Worm (Caenorhabditis elegans) whole organism, mixed stage, embryonic: ENCODE measurements around the gene clec-198.

Experiments
- bed-3 ChIP-seq: fragments of 200-800 bp; sonication (Bioruptor generic); optimal IDR thresholded peaks from 3 replicates; lab custom pipeline; 2018; ENCODE audit warnings: mild to moderate bottlenecking, missing genetic modification characterization, moderate library complexity, missing compliant biosample characterization
- blmp-1 ChIP-seq: fragments of 150-350 bp; optimal IDR thresholded peaks from 2 replicates; lab custom pipeline; 2014; ENCODE audit warnings: missing biosample characterization, missing genetic modification characterization
- ceh-39 ChIP-seq: fragments of 150-350 bp; optimal IDR thresholded peaks from 2 replicates; lab custom pipeline; 2014; ENCODE audit warnings: missing biosample characterization, missing genetic modification characterization
- ceh-83 ChIP-seq: fragments of 200-800 bp; sonication (Bioruptor generic); optimal IDR thresholded peaks from 2 replicates; lab custom pipeline; 2018; ENCODE audit warnings: mild to moderate bottlenecking, missing genetic modification characterization, missing compliant biosample characterization
- ces-1 ChIP-seq: fragments of 150-350 bp; optimal IDR thresholded peaks from 2 replicates; lab custom pipeline; 2014; ENCODE audit warnings: missing biosample characterization, missing genetic modification reagents, missing genetic modification characterization
- drap-1 ChIP-seq: fragments of 200-800 bp; sonication (Bioruptor generic); optimal IDR thresholded peaks from 3 replicates; lab custom pipeline; 2018; ENCODE audit warnings: mild to moderate bottlenecking, missing genetic modification characterization, missing compliant biosample characterization
- elt-1 ChIP-seq: sonication (generic microtip); optimal IDR thresholded peaks from 2 replicates; lab custom pipeline; 2017; ENCODE audit warnings: missing genetic modification characterization, mild to moderate bottlenecking, missing compliant biosample characterization, antibody characterized with exemption, moderate library complexity, borderline replicate concordance; ENCODE audit not compliant: insufficient read depth
- elt-3 ChIP-seq: fragments of 150-350 bp; optimal IDR thresholded peaks from 2 replicates; lab custom pipeline; 2014; ENCODE audit warnings: missing biosample characterization, missing genetic modification characterization
- flh-1 ChIP-seq: fragments of 200-800 bp; sonication (Bioruptor generic); optimal IDR thresholded peaks from 2 replicates; lab custom pipeline; 2018; ENCODE audit warnings: mild to moderate bottlenecking, missing genetic modification characterization, moderate library complexity, missing compliant biosample characterization
- ham-2 ChIP-seq: fragments of 200-800 bp; sonication (Bioruptor generic); optimal IDR thresholded peaks from 2 replicates; lab custom pipeline; 2018; ENCODE audit warnings: mild to moderate bottlenecking, missing genetic modification characterization, missing compliant biosample characterization
- hlh-1 ChIP-seq: fragments of 150-350 bp; optimal IDR thresholded peaks from 2 replicates; lab custom pipeline; 2014; ENCODE audit warnings: missing biosample characterization, missing genetic modification reagents, missing genetic modification characterization
- lin-13 ChIP-seq: fragments of 150-350 bp; optimal IDR thresholded peaks from 2 replicates; lab custom pipeline; 2014; ENCODE audit warnings: missing biosample characterization, missing genetic modification characterization
- lin-32 ChIP-seq: fragments of 200-800 bp; sonication (Bioruptor generic); optimal IDR thresholded peaks from 2 replicates; lab custom pipeline; 2018; ENCODE audit warnings: mild to moderate bottlenecking, missing genetic modification characterization, missing compliant biosample characterization
- lsy-2 ChIP-seq: fragments of 150-350 bp; optimal IDR thresholded peaks from 2 replicates; lab custom pipeline; 2014; ENCODE audit warnings: missing biosample characterization, missing genetic modification characterization
- mab-5 ChIP-seq: fragments of 150-350 bp; optimal IDR thresholded peaks from 2 replicates; lab custom pipeline; 2014; ENCODE audit warnings: missing biosample characterization, missing genetic modification characterization
- mep-1 ChIP-seq: fragments of 150-350 bp; optimal IDR thresholded peaks from 2 replicates; lab custom pipeline; 2017; ENCODE audit warnings: missing biosample characterization, missing genetic modification reagents, missing genetic modification characterization, inconsistent platforms
- mls-2 ChIP-seq: sonication (generic microtip); optimal IDR thresholded peaks from 2 replicates; lab custom pipeline; 2016; ENCODE audit warnings: mild to moderate bottlenecking, missing genetic modification characterization, moderate library complexity, missing compliant biosample characterization
- nhr-237 ChIP-seq: fragments of 150-350 bp; optimal IDR thresholded peaks from 2 replicates; lab custom pipeline; 2014; ENCODE audit warnings: missing biosample characterization, missing genetic modification characterization
- nhr-28 ChIP-seq: fragments of 150-350 bp; optimal IDR thresholded peaks from 2 replicates; lab custom pipeline; 2014; ENCODE audit warnings: missing biosample characterization, missing genetic modification characterization
- nhr-76 ChIP-seq: sonication (generic microtip); optimal IDR thresholded peaks from 2 replicates; lab custom pipeline; 2017; ENCODE audit warnings: missing biosample characterization, missing genetic modification characterization
- pha-4 ChIP-seq: fragments of 150-350 bp; optimal IDR thresholded peaks from 2 replicates; lab custom pipeline; 2018; ENCODE audit warnings: missing biosample characterization, missing genetic modification reagents, missing genetic modification characterization
- sem-2 ChIP-seq: fragments of 200-800 bp; sonication (Bioruptor generic); optimal IDR thresholded peaks from 2 replicates; lab custom pipeline; 2018; ENCODE audit warnings: mild to moderate bottlenecking, missing genetic modification characterization, missing compliant biosample characterization
- snpc-4 ChIP-seq: fragments of 150-350 bp; optimal IDR thresholded peaks from 2 replicates; lab custom pipeline; 2014; ENCODE audit warnings: missing biosample characterization, missing genetic modification characterization
- sptf-1 ChIP-seq: sonication (generic microtip); optimal IDR thresholded peaks from 2 replicates; lab custom pipeline; 2017; ENCODE audit warnings: mild to moderate bottlenecking, missing genetic modification characterization, moderate library complexity, missing compliant biosample characterization
- tbx-8 ChIP-seq: fragments of 200-800 bp; sonication (Bioruptor generic); optimal IDR thresholded peaks from 2 replicates; lab custom pipeline; 2018; ENCODE audit warnings: mild to moderate bottlenecking, missing genetic modification characterization, moderate library complexity, missing compliant biosample characterization
- unc-120 ChIP-seq: sonication (generic microtip); optimal IDR thresholded peaks from 2 replicates; lab custom pipeline; 2017; ENCODE audit warnings: missing genetic modification characterization, missing compliant biosample characterization; ENCODE audit not compliant: poor library complexity, severe bottlenecking
- unc-39 ChIP-seq: fragments of 150-350 bp; optimal IDR thresholded peaks from 2 replicates; lab custom pipeline; 2014; ENCODE audit warnings: missing biosample characterization, missing genetic modification characterization
- unc-62 ChIP-seq: fragments of 150-350 bp; optimal IDR thresholded peaks from 2 replicates; lab custom pipeline; 2014; ENCODE audit warnings: missing biosample characterization, missing genetic modification reagents, missing genetic modification characterization
- zip-8 ChIP-seq: fragments of 150-350 bp; optimal IDR thresholded peaks from 2 replicates; lab custom pipeline; 2014; ENCODE audit warnings: missing biosample characterization, missing genetic modification characterization

The clec-198 gene

DNA sequence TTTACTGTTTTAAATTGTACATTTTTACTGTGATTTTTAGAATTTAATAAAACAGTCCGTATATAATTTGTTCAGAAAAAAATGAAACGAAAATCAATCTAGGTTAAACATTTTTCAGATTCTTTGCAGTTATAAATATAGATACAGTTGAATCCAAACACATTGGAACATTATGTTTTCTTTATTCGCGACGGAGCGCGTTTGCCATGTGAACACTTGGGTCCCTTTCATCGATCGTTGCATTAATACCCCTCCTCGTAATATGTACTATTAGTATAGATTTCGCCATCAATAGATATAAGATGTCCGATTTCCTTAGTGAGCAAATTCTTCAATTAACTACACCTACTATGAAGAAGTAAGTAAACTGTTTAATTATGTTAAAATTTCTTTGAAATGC, 11.9 kb upstream of the clec-198 start, which contains the start of gene C49C3.8:
Gene C49C3.8, plus strand, starts transcription at position 173 of the 400 bp plus-strand sequence.
- no peak for TF ChIP-seq ceh-83 (GFP tag; lab: Kevin White, UChicago)
- no peak for TF ChIP-seq mep-1 (tag; lab: Kevin White, UChicago)
- peak; percentile 53 for TF ChIP-seq hlh-1 (tag; lab: Kevin White, UChicago)
- TF ChIP-seq lin-32 (GFP tag; lab: Kevin White, UChicago): no peak
- TF ChIP-seq ceh-39 (tag; lab: Kevin White, UChicago): peak; percentile 59
- TF ChIP-seq unc-39 (tag; lab: Kevin White, UChicago): no peak
- TF ChIP-seq elt-1 (tag; lab: Kevin White, UChicago): no peak
- no peak for TF ChIP-seq sptf-1 (tag; lab: Kevin White, UChicago)
- TF ChIP-seq nhr-76 (tag; lab: Kevin White, UChicago): no peak
- TF ChIP-seq sem-2 (GFP tag; lab: Kevin White, UChicago): no peak
- TF ChIP-seq elt-3 (tag; lab: Kevin White, UChicago): no peak
- no peak for TF ChIP-seq lsy-2 (tag; lab: Kevin White, UChicago)
- TF ChIP-seq snpc-4 (tag; lab: Kevin White, UChicago): no peak
- TF ChIP-seq ces-1 (GFP tag; lab: Kevin White, UChicago): peak; percentile 43
- no peak for TF ChIP-seq ham-2 (GFP tag; lab: Kevin White, UChicago)
- no peak for TF ChIP-seq tbx-8
- no peak for TF ChIP-seq pha-4 (tag; lab: Kevin White, UChicago)

DNA sequence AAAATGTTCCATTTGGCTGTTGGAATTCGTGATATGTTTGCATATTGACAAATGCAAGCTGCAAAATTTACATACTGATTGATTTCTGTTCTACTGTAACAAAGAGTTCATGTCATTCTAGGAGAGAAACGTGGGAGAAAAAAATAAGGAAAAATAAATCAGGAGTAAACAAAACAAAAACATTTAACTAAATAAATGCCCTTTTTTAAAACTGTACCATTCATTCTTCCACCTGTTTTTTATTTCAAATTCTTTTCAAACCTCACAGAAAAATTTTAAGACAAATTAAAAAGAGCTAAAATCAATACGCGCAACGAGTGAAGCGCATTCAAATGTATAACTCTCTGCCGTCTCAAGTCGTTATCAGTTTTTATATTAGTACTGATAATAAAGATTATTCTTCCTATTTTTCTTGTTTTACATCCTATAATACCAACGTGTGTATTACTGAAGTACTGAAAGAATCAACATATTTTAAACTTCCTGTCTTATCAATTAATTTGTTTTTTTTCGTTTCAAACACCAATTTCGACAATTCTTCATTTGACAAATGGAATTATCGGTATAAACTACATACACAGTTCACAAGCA, 8.0 kb upstream of the clec-198 start, which contains the start of gene C49C3.10:
Gene C49C3.10, minus strand, starts transcription at position 51 of the 591 bp plus-strand sequence.
- TF ChIP-seq unc-62 (GFP tag; lab: Kevin White, UChicago) (no peak), snpc-4 (tag; lab: Kevin White, UChicago) (no peak), elt-3 (tag; lab: Kevin White, UChicago) (no peak), flh-1 (GFP tag; lab: Kevin White, UChicago) (no peak), blmp-1 (tag; lab: Kevin White, UChicago) (no peak), nhr-28 (tag; lab: Kevin White, UChicago) (no peak), nhr-237 (no peak), elt-1 (tag; lab: Kevin White, UChicago) (no peak), mab-5 (tag; lab: Kevin White, UChicago) (no peak), mls-2 (no peak), hlh-1 (tag; lab: Kevin White, UChicago) (no peak), unc-120 (tag; lab: Kevin White, UChicago) (no peak), bed-3 (GFP tag; lab: Kevin White, UChicago) (no peak)

DNA sequence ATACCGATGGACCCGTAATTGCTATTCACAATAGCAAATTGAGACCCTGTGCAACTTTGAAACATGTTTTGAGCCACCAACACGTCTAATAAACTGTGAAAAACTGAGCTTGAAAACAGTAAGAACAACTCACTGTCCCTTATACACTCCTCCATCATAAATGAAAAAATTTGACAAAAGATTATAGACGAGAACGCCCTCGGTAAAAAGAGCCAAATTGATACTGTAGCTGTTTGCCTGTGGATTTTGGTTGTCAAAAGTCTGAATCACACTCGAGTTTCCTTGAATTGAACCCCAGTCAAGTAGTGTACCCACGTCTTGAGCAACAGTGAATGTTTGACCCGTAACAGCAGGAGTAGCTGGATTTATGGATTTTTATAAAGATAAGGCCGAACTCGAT, 5.9 kb upstream of the clec-198 start:
- TF ChIP-seq pha-4 (tag; lab: Kevin White, UChicago) (no peak), zip-8 (tag; lab: Kevin White, UChicago) (no peak), snpc-4 (tag; lab: Kevin White, UChicago) (no peak), mls-2 (no peak), unc-62 (GFP tag; lab: Kevin White, UChicago) (no peak), tbx-8 (no peak), unc-120 (tag; lab: Kevin White, UChicago) (no peak), nhr-76 (tag; lab: Kevin White, UChicago) (no peak), drap-1 (GFP tag; lab: Kevin White, UChicago) (no peak)

DNA sequence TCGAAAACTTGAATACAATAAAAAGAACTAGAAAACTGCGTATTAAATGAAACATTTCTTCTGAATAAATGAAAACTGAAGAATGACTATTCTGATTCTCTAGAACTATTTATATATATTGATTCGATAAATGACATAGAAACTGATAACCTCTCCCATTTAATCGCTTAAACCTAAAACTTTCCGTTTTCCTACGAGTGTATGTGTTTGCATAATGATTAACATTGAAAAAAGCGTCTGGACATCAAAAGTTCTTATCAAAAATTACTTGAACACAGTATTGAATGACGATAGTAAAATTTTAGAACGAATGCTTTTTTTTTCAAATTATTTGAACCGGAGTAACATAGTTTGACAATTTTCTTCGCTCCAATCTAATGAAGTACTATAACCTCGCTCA, 4.8 kb upstream of the clec-198 start, which contains the start of gene C49C3.9:
Gene C49C3.9, minus strand, starts transcription at position 136 of the 400 bp plus-strand sequence.
- TF ChIP-seq sem-2 (GFP tag; lab: Kevin White, UChicago) (no peak), unc-39 (tag; lab: Kevin White, UChicago) (no peak), unc-62 (GFP tag; lab: Kevin White, UChicago) (no peak), drap-1 (GFP tag; lab: Kevin White, UChicago) (no peak), unc-120 (tag; lab: Kevin White, UChicago) (no peak), pha-4 (tag; lab: Kevin White, UChicago) (no peak), lin-32 (GFP tag; lab: Kevin White, UChicago) (no peak), elt-3 (tag; lab: Kevin White, UChicago) (no peak), ceh-39 (tag; lab: Kevin White, UChicago) (no peak), lin-13 (tag; lab: Kevin White, UChicago) (no peak), ham-2 (GFP tag; lab: Kevin White, UChicago) (no peak), nhr-237 (no peak), hlh-1 (tag; lab: Kevin White, UChicago) (no peak), tbx-8 (no peak), blmp-1 (tag; lab: Kevin White, UChicago) (no peak), mab-5 (tag; lab: Kevin White, UChicago) (no peak), sptf-1 (tag; lab: Kevin White, UChicago) (no peak), zip-8 (tag; lab: Kevin White, UChicago) (no peak), nhr-76 (tag; lab: Kevin White, UChicago) (no peak), mls-2 (no peak)
